Worm (Caenorhabditis elegans): ENCODE data around the gene T23G7.3.

ce11 chrII:9173471-9173870 is 5.8 kb upstream of the T23G7.3 start:
- TF ChIP-seq dao-5 (tag; optimal IDR thresholded peaks at IDR 0.05) (no peak), him-1 (tag; optimal IDR thresholded peaks at IDR 0.05) (no peak), W03F9.2 (tag; optimal IDR thresholded peaks at IDR 0.05) (no peak)

Measured in whole organism, L4/young adult.